Fruit fly (Drosophila melanogaster) Kc167 (cell line): Measurements from ENCODE around the gene eIF4G1.
"Not testable (repeated sequence)": the region's sequence is repeated elsewhere in the genome, so short reads cannot be mapped to it uniquely, and the experiment has no call there.

Source experiments
- Myc ChIP-seq: fragments of >200 bp; optimal IDR thresholded peaks from 2 replicates; lab custom pipeline; 2017; ENCODE audit warnings: missing external identifiers
- Sin3A ChIP-seq: fragments of >200 bp; optimal IDR thresholded peaks from 2 replicates; lab custom pipeline; 2018; ENCODE audit warnings: missing external identifiers
- h ChIP-seq: fragments of >200 bp; optimal IDR thresholded peaks from 3 replicates; lab custom pipeline; 2018; ENCODE audit warnings: missing external identifiers
- insv ChIP-seq: fragments of >200 bp; optimal IDR thresholded peaks from 3 replicates; lab custom pipeline; 2018; ENCODE audit warnings: missing external identifiers
- psq ChIP-seq: fragments of >200 bp; optimal IDR thresholded peaks from 2 replicates; lab custom pipeline; 2017; ENCODE audit warnings: missing external identifiers
- ttk ChIP-seq: sonication (Bioruptor generic); optimal IDR thresholded peaks from 2 replicates; lab custom pipeline; 2017; ENCODE audit warnings: missing external identifiers

The eIF4G1 gene

DNA sequence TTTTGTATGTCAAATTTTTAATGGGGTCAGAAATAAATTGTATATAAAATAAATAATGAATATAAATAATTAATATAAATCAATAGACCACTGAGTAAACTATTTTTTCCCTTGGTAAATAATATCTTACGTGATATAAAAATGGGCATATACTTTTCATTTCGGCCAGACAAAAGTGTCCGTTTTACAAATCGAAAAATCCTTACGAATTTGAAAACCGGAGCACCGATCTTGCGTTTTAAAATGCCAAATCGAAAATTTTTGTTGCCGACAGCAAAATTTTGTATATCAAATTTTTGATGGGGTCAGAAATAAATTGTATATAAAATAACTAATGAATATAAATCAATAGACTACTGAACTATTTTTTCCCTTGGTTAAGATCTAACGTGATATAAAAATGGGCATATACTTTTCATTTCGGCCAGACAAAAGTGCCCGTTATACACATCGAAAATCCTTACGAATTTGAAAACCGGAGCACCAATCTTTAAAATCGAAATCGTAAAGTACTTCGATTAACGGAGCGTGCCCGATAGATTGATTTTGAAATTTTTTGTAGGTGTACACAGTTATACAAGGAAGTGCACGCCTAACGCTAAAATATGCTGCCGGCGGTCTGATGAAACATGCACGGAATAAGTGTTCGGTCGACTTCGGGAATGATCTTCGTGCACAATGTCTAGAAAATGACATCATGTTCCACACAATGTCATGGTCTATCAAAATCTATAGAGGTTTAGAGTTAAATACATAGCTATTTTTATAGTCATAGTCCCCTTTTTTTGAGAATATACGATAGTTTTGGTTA, 28.8 kb upstream of the eIF4G1 start:
- TF ChIP-seq Myc (lab: Kevin White, UChicago), result no peak

- no peak for TF ChIP-seq psq
- TF ChIP-seq Sin3A, result no peak
- TF ChIP-seq Myc (lab: Kevin White, UChicago), result no peak
- no peak for TF ChIP-seq ttk (lab: Kevin White, UChicago)
- TF ChIP-seq insv (lab: Kevin White, UChicago), result no peak
- no peak for TF ChIP-seq h (lab: Kevin White, UChicago)
Observed at dm6 chr4:958093-958649, 27.7 kb upstream of the eIF4G1 start, which contains the start of gene 4E-T. 4E-T (minus strand) TSS chr4:958392.

DNA sequence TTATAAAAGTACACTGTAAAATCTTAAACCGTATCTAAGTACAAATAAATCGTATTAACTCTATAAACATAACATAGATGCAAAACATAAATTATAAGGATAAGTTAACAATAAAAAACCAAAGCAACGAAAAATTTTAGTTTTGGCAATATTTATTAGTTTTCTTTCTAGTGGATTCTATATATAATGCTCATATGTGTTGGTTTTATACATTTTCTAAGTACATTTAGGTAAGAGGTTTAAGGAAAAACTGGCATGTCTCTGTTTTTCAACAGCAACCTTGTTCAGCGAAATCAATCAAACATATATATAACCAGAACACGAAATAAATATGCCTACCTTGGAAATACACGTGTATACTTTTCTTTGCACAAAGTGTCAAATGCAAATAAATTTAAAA, 18.8 kb upstream of the eIF4G1 start:
- TF ChIP-seq Sin3A (no peak), Myc (lab: Kevin White, UChicago) (no peak), ttk (lab: Kevin White, UChicago) (no peak), h (lab: Kevin White, UChicago) (no peak)

- TF ChIP-seq Myc (lab: Kevin White, UChicago), result no peak
- TF ChIP-seq h (lab: Kevin White, UChicago), result no peak
Observed at dm6 chr4:946197-946596, 15.7 kb upstream of the eIF4G1 start.

- TF ChIP-seq ttk (lab: Kevin White, UChicago) (no peak), psq (no peak), Myc (lab: Kevin White, UChicago) (no peak), h (lab: Kevin White, UChicago) (no peak), insv (lab: Kevin White, UChicago) (no peak), Sin3A (no peak)
Observed at dm6 chr4:944354-944753, 13.8 kb upstream of the eIF4G1 start.

DNA sequence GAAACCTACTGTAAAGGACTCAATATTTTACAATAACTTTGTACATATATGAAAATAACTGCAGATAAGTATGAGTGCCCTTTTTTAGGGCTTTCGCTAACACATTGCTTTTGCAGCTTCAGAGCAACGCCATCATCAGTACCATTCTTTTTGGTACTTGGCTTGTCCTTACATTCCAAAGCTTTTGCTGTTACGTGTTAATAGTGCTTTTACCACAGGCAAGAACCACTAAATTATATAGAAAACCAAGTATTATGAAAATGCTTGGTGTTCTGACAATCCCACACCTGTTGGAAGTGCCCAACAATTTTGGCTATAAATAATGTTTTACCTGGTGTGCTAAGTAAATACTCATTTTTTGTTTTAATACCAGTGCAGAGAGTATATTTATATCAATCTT, 6.6 kb upstream of the eIF4G1 start:
- TF ChIP-seq h (lab: Kevin White, UChicago), result no peak
- TF ChIP-seq Sin3A, result no peak
- TF ChIP-seq insv (lab: Kevin White, UChicago), result no peak
- TF ChIP-seq psq, result no peak
- TF ChIP-seq Myc (lab: Kevin White, UChicago), result no peak
- no peak for TF ChIP-seq ttk (lab: Kevin White, UChicago)

DNA sequence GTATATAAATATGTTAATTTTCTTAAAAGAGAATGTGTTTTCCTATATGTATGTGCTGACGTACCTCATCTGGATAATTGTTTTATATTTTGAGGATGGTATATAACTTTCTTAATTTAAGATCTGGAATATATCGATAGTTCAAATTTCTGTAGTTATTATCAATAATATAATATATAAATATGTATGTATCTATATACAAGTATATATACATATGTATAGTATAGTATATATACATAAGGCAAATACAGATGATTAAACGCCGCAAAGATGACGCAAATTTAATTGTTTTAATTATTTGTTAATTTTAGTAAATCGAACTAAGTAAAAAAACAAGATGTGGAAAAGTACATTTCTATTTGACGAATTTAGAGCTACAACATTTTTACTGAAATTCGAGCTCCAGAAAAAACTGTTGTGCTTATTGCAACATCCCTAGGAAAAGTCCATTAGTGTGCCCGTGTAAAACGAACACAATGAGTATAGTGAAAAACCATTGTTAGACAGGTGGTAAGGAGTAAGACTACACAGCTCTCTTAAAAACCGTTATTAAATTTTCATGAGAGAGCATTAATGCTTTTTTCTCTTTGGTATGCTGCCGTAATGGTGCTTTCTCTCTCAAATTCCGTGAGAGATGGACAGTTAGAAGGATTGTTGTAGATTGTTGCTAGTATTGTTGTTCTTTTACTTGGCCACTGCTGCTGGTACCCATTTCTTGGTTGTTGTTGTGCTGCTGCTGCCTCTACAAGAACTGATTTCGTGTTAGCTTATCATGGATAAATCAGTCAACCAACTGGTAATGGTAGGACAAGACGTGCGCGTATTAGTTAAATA, 5.7 kb upstream of the eIF4G1 start, which contains the start of gene mGluR:
TSS of gene mGluR (plus strand) at position 784 of the 834 bp plus-strand sequence.
- TF ChIP-seq insv (lab: Kevin White, UChicago) (no peak), Myc (lab: Kevin White, UChicago) (no peak), Sin3A (no peak), ttk (lab: Kevin White, UChicago) (no peak), h (lab: Kevin White, UChicago) (no peak), psq (no peak)

DNA sequence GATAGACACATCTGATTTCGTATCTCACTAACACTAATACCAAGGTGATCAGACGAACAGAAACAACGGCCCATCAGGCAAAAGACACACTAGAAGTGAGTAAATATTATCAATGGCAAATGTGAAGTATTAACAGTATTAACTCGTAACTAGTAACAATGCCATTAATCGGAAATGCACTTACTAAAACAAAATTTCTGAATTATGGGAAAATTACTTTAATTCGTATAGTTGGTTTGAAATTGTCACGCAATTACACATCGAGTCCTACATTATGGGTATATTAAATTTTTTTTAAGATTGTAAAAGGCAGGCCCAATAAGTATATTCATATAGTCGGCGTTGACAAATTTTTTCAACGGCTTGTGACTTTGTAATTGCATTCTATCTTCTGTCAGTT, 7.9 kb downstream of the eIF4G1 start:
- TF ChIP-seq Sin3A (no peak), ttk (lab: Kevin White, UChicago) (no peak), insv (lab: Kevin White, UChicago) (no peak), Myc (lab: Kevin White, UChicago) (no peak), h (lab: Kevin White, UChicago) (no peak), psq (no peak)

DNA sequence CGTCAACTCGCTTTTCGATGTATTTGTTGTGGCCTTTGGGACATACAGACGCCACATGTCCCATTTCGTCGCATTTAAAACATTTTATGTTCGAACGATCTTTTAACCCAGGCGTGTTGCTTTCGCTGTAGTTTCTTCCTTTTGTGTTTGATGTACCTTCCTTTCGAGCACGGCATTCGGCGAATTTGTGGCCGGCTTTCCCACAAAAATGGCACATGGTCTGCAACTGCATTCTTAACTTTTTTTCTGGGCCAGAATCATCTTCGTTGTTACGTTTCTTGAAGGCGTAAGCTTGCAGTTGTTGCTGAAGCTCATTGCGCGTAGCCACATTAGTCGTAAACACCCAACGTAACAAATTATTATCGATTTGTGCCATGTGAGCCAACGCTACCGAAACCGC, 18.3 kb downstream of the eIF4G1 start, which contains the start of gene unc-13:
TSS of gene unc-13 (minus strand) at position 101 of the 400 bp plus-strand sequence.
- TF ChIP-seq ttk (lab: Kevin White, UChicago); Sin3A; insv (lab: Kevin White, UChicago): not testable (repeated sequence)

DNA sequence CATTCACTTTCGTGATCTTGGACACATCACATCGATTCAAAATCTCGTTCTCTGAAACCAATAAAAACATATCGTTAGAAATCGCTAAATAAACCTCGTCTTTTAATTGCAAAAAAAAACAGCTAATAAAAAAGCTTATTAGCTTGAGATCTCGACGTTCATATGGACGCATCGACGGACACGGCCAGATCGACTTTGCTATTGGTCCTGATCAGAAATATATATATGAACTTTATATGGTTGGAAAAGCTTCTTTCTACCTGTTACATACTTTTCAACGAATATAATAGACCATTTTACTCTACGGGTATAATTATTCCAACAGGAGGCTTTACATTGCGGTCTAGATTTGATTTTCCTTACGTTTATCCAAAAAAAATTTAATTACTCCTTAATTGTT, 21.4 kb downstream of the eIF4G1 start:
- TF ChIP-seq insv (lab: Kevin White, UChicago) (no peak), Sin3A (no peak)

dm6 chr4:904667-905066, 25.8 kb downstream of the eIF4G1 start:
- TF ChIP-seq insv (lab: Kevin White, UChicago) (no peak), Myc (lab: Kevin White, UChicago) (no peak), psq (no peak), ttk (lab: Kevin White, UChicago) (no peak), h (lab: Kevin White, UChicago) (no peak), Sin3A (no peak)

DNA sequence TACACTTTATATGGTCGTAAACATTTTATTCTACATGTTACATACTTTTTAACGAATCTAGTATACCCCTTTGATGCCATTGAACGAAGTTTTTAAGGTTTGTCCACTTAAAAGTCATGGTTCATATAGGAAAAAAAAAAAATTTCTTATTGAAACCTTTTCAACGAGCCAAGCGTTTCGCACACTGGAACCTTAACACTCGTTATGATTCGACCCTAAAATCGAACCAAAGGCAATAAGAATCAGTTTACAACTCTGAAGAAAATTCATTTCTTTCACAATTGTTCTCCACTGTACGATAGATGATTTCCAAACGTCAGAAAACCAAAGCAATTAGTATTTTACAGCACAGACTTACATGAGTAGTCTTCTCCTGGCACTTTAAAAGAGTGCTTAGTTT, 34.4 kb downstream of the eIF4G1 start:
- TF ChIP-seq h (lab: Kevin White, UChicago) (no peak), insv (lab: Kevin White, UChicago) (no peak), ttk (lab: Kevin White, UChicago) (no peak), Myc (lab: Kevin White, UChicago) (no peak), psq (no peak), Sin3A (no peak)
